Worm (Caenorhabditis elegans): ENCODE data around the gene srlf-34.

- TF ChIP-seq ahr-1 (tag; optimal IDR thresholded peaks at IDR 0.05) (no peak), pqm-1 (tag; optimal IDR thresholded peaks at IDR 0.05) (no peak), ama-1 (optimal IDR thresholded peaks at IDR 0.05) (no peak), fkh-10 (GFP tag; optimal IDR thresholded peaks at IDR 0.05) (no peak), nhr-11 (tag; optimal IDR thresholded peaks at IDR 0.05) (no peak)
These were observed 8.4 kb upstream of the srlf-34 start, which contains the start of gene vha-9 for ce11 chrII:10303663-10304115.

All from whole organism, late embryonic.